Fruit fly (Drosophila melanogaster): ENCODE data around the gene CG4133.

dm6 chr2L:452872-453271, 2.5 kb upstream of the CG4133 start, which contains the start of the genes crq and shv:
- TF ChIP-seq CG8301 (tag; optimal IDR thresholded peaks at IDR 0.05): no peak
- no peak for TF ChIP-seq CG14655 (GFP tag; optimal IDR thresholded peaks at IDR 0.05)
- TF ChIP-seq Pif1A (GFP tag; optimal IDR thresholded peaks at IDR 0.05): no peak
- no peak for TF ChIP-seq CG8159 (tag; optimal IDR thresholded peaks at IDR 0.05)
- no peak for TF ChIP-seq CG4496 (GFP tag; IDR thresholded peaks at IDR 0.05)
- TF ChIP-seq Ets98B (GFP tag; IDR thresholded peaks at IDR 0.05): no peak
- TF ChIP-seq CG12605 (GFP tag; IDR thresholded peaks at IDR 0.05): no peak
- no peak for TF ChIP-seq gl (tag; optimal IDR thresholded peaks at IDR 0.05)
- TF ChIP-seq Pif1B (GFP tag; optimal IDR thresholded peaks at IDR 0.05): no peak
- no peak for TF ChIP-seq fd96Ca (GFP tag; IDR thresholded peaks at IDR 0.05)
- TF ChIP-seq Snoo (tag; optimal IDR thresholded peaks at IDR 0.05): no peak

Measured in whole organism, pupa.